Worm (Caenorhabditis elegans) whole organism, L3 larva: ENCODE results near the gene Y71H2AM.29.

Experiments used
- R02D3.7 ChIP-seq: fragments of 150-350 bp; optimal IDR thresholded peaks from 2 replicates; lab custom pipeline; 2014; ENCODE audit warnings: missing biosample characterization, missing genetic modification characterization
- ZK546.5 ChIP-seq: sonication (generic microtip); optimal IDR thresholded peaks from 2 replicates; lab custom pipeline; 2017; ENCODE audit warnings: missing biosample characterization, missing genetic modification characterization
- aly-2 ChIP-seq: fragments of 150-350 bp; optimal IDR thresholded peaks from 2 replicates; lab custom pipeline; 2014; ENCODE audit warnings: missing biosample characterization, missing genetic modification characterization
- ama-1 ChIP-seq: fragments of 150-350 bp; optimal IDR thresholded peaks from 2 replicates; lab custom pipeline; 2018
- ceh-16 ChIP-seq: sonication (generic microtip); optimal IDR thresholded peaks from 2 replicates; lab custom pipeline; 2017; ENCODE audit warnings: missing biosample characterization, missing genetic modification characterization
- ceh-28 ChIP-seq: fragments of 150-350 bp; optimal IDR thresholded peaks from 2 replicates; lab custom pipeline; 2014; ENCODE audit warnings: missing biosample characterization, missing genetic modification reagents, missing genetic modification characterization
- ceh-82 ChIP-seq: fragments of 150-350 bp; optimal IDR thresholded peaks from 2 replicates; lab custom pipeline; 2014; ENCODE audit warnings: missing biosample characterization, missing genetic modification characterization
- ceh-9 ChIP-seq: sonication (generic microtip); optimal IDR thresholded peaks from 2 replicates; lab custom pipeline; 2018; ENCODE audit warnings: missing biosample characterization, missing genetic modification characterization
- daf-12 ChIP-seq: fragments of 150-350 bp; optimal IDR thresholded peaks from 2 replicates; lab custom pipeline; 2014; ENCODE audit warnings: missing biosample characterization, missing genetic modification reagents, missing genetic modification characterization
- egl-27 ChIP-seq: sonication (generic microtip); optimal IDR thresholded peaks from 4 replicates; lab custom pipeline; 2017; ENCODE audit warnings: missing biosample characterization, missing genetic modification reagents, missing genetic modification characterization
- egl-5 ChIP-seq: fragments of 150-350 bp; optimal IDR thresholded peaks from 2 replicates; lab custom pipeline; 2017; ENCODE audit warnings: missing biosample characterization, missing genetic modification reagents, missing genetic modification characterization, inconsistent platforms
- elt-1 ChIP-seq: fragments of 150-350 bp; optimal IDR thresholded peaks from 2 replicates; lab custom pipeline; 2014; ENCODE audit warnings: missing biosample characterization, missing genetic modification characterization
- elt-2 ChIP-seq: sonication (generic microtip); optimal IDR thresholded peaks from 2 replicates; lab custom pipeline; 2016; ENCODE audit warnings: missing genetic modification reagents, mild to moderate bottlenecking, missing genetic modification characterization, missing compliant biosample characterization
- elt-3 ChIP-seq, 3 experiments: fragments of 150-350 bp in 1 of 3; sonication (generic microtip) in 2 of 3; optimal IDR thresholded peaks; 2 replicates in 2 of 3; 4 replicates in 1 of 3; lab custom pipeline; 2014 to 2017; ENCODE audit warnings: missing biosample characterization in 3 of 3, missing genetic modification characterization in 3 of 3
- fkh-10 ChIP-seq: sonication (generic microtip); optimal IDR thresholded peaks from 2 replicates; lab custom pipeline; 2017; ENCODE audit warnings: missing biosample characterization, missing genetic modification reagents, missing genetic modification characterization
- fkh-2 ChIP-seq: fragments of 150-350 bp; optimal IDR thresholded peaks from 2 replicates; lab custom pipeline; 2014; ENCODE audit warnings: missing biosample characterization, missing genetic modification reagents, missing genetic modification characterization
- fos-1 ChIP-seq: fragments of 150-350 bp; optimal IDR thresholded peaks from 2 replicates; lab custom pipeline; 2014; ENCODE audit warnings: missing biosample characterization, missing genetic modification characterization
- hmg-11 ChIP-seq: sonication (generic microtip); optimal IDR thresholded peaks from 2 replicates; lab custom pipeline; 2016; ENCODE audit warnings: missing genetic modification characterization, missing compliant biosample characterization
- lin-15B ChIP-seq: fragments of 150-350 bp; optimal IDR thresholded peaks from 2 replicates; lab custom pipeline; 2014; ENCODE audit warnings: missing biosample characterization, missing genetic modification characterization
- lin-39 ChIP-seq: fragments of 150-350 bp; optimal IDR thresholded peaks from 2 replicates; lab custom pipeline; 2018; ENCODE audit warnings: missing biosample characterization, missing genetic modification reagents, missing genetic modification characterization
- mdl-1 ChIP-seq: fragments of 150-350 bp; optimal IDR thresholded peaks from 2 replicates; lab custom pipeline; 2014; ENCODE audit warnings: missing biosample characterization, missing genetic modification characterization
- nfya-1 ChIP-seq: sonication (generic microtip); optimal IDR thresholded peaks from 2 replicates; lab custom pipeline; 2017; ENCODE audit warnings: missing genetic modification characterization, mild to moderate bottlenecking, missing compliant biosample characterization, antibody characterized with exemption, moderate library complexity; ENCODE audit not compliant: insufficient read depth
- nhr-11 ChIP-seq: fragments of 150-350 bp; optimal IDR thresholded peaks from 2 replicates; lab custom pipeline; 2014; ENCODE audit warnings: missing biosample characterization, missing genetic modification characterization
- nhr-12 ChIP-seq: fragments of 150-350 bp; optimal IDR thresholded peaks from 2 replicates; lab custom pipeline; 2014; ENCODE audit warnings: missing biosample characterization, missing genetic modification characterization
- nhr-23 ChIP-seq: fragments of 150-350 bp; optimal IDR thresholded peaks from 2 replicates; lab custom pipeline; 2014; ENCODE audit warnings: missing biosample characterization, missing genetic modification reagents, missing genetic modification characterization
- nhr-237 ChIP-seq: fragments of 150-350 bp; optimal IDR thresholded peaks from 2 replicates; lab custom pipeline; 2014; ENCODE audit warnings: missing biosample characterization, missing genetic modification characterization
- nhr-25 ChIP-seq: sonication (generic microtip); optimal IDR thresholded peaks from 2 replicates; lab custom pipeline; 2017; ENCODE audit warnings: missing biosample characterization, missing genetic modification characterization
- nhr-28 ChIP-seq: fragments of 150-350 bp; optimal IDR thresholded peaks from 2 replicates; lab custom pipeline; 2014; ENCODE audit warnings: missing biosample characterization, missing genetic modification characterization
- nhr-67 ChIP-seq: fragments of 150-350 bp; optimal IDR thresholded peaks from 2 replicates; lab custom pipeline; 2014; ENCODE audit warnings: missing biosample characterization, missing genetic modification characterization
- nhr-76 ChIP-seq: fragments of 150-350 bp; sonication (generic microtip); optimal IDR thresholded peaks from 5 replicates; lab custom pipeline; 2014; ENCODE audit warnings: missing biosample characterization, missing genetic modification characterization
- pha-4 ChIP-seq: fragments of 150-350 bp; optimal IDR thresholded peaks from 2 replicates; lab custom pipeline; 2014; ENCODE audit warnings: missing biosample characterization, missing genetic modification reagents, missing genetic modification characterization
- pqm-1 ChIP-seq: fragments of 150-350 bp; optimal IDR thresholded peaks from 2 replicates; lab custom pipeline; 2017; ENCODE audit warnings: missing biosample characterization, missing genetic modification characterization, inconsistent platforms
- sea-2 ChIP-seq: fragments of 150-350 bp; sonication (generic microtip); optimal IDR thresholded peaks from 4 replicates; lab custom pipeline; 2014; ENCODE audit warnings: missing biosample characterization, missing genetic modification reagents, missing genetic modification characterization
- skn-1 ChIP-seq: fragments of 150-350 bp; optimal IDR thresholded peaks from 2 replicates; lab custom pipeline; 2014; ENCODE audit warnings: missing biosample characterization, missing genetic modification characterization
- snpc-4 ChIP-seq: fragments of 150-350 bp; optimal IDR thresholded peaks from 2 replicates; lab custom pipeline; 2014; ENCODE audit warnings: missing biosample characterization, missing genetic modification characterization
- tbx-2 ChIP-seq: sonication (generic microtip); optimal IDR thresholded peaks from 2 replicates; lab custom pipeline; 2016; ENCODE audit warnings: mild to moderate bottlenecking, missing genetic modification characterization, missing compliant biosample characterization
- unc-39 ChIP-seq: sonication (generic microtip); optimal IDR thresholded peaks from 4 replicates; lab custom pipeline; 2017; ENCODE audit warnings: missing biosample characterization, missing genetic modification characterization
- unc-62 ChIP-seq: fragments of 150-350 bp; sonication (generic microtip); optimal IDR thresholded peaks from 4 replicates; lab custom pipeline; 2014; ENCODE audit warnings: missing biosample characterization, missing genetic modification reagents, missing genetic modification characterization
- zag-1 ChIP-seq: fragments of 150-350 bp; optimal IDR thresholded peaks from 2 replicates; lab custom pipeline; 2014; ENCODE audit warnings: missing biosample characterization, missing genetic modification characterization

The Y71H2AM.29 gene

DNA sequence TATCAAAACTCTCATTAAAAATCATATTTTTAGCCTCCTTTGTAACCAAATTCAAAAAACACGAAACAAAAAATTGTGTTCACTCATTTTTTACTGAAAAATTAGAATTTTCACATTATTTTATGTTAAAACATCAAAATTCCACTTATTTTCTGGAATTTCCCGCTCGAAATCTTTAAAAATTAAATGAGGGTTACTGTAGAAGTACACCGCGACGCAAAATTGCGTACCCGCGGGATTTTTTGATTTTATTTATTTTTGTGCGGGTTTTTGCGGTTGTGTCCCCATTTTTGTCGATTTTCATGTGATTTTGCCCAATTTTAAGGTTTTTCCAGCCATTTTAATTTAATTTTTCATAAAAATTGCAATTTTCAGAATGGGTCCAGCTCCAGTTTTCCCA lies 25.8 kb downstream of the Y71H2AM.29 start:
- TF ChIP-seq nhr-76 (no peak), egl-27 (no peak), nhr-237 (no peak), nhr-12 (tag; lab: Kevin White, UChicago) (no peak), lin-15B (tag; lab: Kevin White, UChicago) (no peak), zag-1 (tag; lab: Kevin White, UChicago) (no peak)

DNA sequence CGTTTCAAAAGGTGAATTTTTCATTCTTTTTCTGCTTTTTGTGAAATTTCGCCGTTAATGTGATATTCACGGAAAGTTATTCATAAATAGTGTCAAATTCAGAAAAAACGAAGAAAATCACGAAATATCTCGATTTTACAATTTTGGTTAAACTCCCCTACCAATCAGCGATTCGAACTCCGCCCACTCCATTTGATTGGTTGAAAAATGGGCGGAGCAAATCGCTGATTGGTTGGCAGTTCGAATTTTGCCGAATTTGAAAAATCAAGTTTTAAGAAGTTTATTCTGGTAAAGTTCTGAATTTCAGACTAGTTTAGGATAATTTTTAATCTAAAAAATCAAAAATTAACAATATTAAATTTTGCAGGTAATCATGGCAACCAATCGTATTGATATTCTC lies 32.1 kb downstream of the Y71H2AM.29 start:
- no peak for TF ChIP-seq nhr-28
- TF ChIP-seq snpc-4 (tag; lab: Kevin White, UChicago), result no peak
- TF ChIP-seq unc-62, result no peak
- no peak for TF ChIP-seq nhr-25
- no peak for TF ChIP-seq elt-2
- peak; percentile 93 for TF ChIP-seq nfya-1 (tag; lab: Kevin White, UChicago)

DNA sequence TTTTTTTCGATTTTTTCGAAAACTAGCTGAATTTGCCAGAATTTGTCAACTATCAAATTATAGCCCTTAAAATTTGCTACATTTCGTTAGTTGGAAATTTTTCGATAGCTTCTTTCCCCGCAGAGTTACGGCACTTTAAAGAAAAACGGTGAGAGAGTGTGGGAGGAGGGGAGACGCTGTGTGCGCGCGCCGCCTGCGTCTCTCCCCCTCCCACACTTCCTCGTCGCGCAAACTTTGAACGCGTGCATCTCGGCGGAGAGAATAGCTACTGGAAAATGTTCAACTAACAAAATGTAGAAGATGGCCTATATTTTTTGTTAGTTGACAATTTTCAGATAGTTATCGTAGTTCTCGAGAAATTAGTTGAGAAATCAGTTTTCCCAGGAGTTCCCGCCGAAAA lies 34.0 kb downstream of the Y71H2AM.29 start:
- TF ChIP-seq ZK546.5 (tag; lab: Kevin White, UChicago) (no peak), R02D3.7 (tag; lab: Kevin White, UChicago) (no peak), lin-39 (tag; lab: Kevin White, UChicago) (no peak), nhr-25 (no peak), fos-1 (tag; lab: Kevin White, UChicago) (no peak), nhr-12 (tag; lab: Kevin White, UChicago) (no peak), daf-12 (no peak), nhr-28 (no peak), aly-2 (tag; lab: Kevin White, UChicago) (no peak), elt-3 (tag; optimal IDR thresholded peaks at IDR 0.05; lab: Kevin White, UChicago) (no peak), ceh-16 (no peak), tbx-2 (tag; lab: Kevin White, UChicago) (no peak), elt-1 (tag; lab: Kevin White, UChicago) (no peak), mdl-1 (tag; lab: Kevin White, UChicago) (no peak), fkh-10 (GFP tag; lab: Kevin White, UChicago) (no peak), unc-62 (no peak), ceh-28 (tag; lab: Kevin White, UChicago) (no peak), unc-39 (tag; lab: Kevin White, UChicago) (no peak), nhr-237 (no peak)
- TF ChIP-seq, all 47 proteins: peak for 0

DNA sequence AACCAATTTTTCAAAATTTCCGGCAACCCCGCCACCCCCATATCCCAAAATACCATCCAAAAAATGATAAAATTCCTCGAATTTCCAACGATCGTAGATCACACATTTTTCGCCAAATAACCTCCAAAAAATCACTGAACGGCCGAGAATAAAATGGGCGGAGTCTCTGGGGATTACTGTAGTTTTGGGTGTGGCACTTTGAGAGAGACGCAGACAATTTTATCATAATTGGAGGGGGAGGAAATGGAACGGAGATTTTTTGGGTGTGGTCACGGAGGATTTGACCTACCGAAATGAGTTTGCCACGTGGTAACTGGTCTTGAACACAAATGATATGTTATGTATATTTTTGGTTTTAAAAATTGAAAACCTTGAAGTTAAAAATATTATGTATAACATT lies 35.8 kb downstream of the Y71H2AM.29 start:
- no peak for TF ChIP-seq nhr-76
- no peak for TF ChIP-seq nhr-28
- TF ChIP-seq nfya-1 (tag; lab: Kevin White, UChicago), result peak; percentile 56
- TF ChIP-seq ama-1 (lab: Kevin White, UChicago), result no peak
- no peak for TF ChIP-seq daf-12
- no peak for TF ChIP-seq ceh-82
- TF ChIP-seq, all 47 proteins: peak for 1

DNA sequence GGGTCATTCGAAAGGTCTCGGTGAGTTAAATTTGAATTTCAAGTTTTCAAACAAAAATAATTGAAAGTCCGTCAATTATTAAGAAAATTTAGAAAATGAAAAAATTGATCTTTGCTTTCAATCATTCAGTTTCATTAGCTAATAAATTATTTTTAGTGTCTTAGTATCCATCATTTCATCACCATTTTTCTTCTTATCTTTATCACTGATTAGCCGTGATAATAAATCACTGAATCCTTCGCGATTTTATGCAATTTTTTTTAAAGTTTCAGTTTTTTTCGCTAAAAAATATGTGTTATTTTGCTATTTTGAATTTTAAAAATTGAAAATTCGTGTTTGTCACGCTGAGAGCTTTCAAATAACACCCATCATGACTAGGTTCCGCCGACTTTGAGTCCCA lies 36.5 kb downstream of the Y71H2AM.29 start:
- no peak for TF ChIP-seq nhr-11
- peak; percentile 21 for TF ChIP-seq nhr-23 (tag; lab: Kevin White, UChicago)
- no peak for TF ChIP-seq aly-2 (tag; lab: Kevin White, UChicago)
- peak in 1 of 3 experiments; percentile 16 for TF ChIP-seq elt-3 (tag; optimal IDR thresholded peaks at IDR 0.05; lab: Kevin White, UChicago)

DNA sequence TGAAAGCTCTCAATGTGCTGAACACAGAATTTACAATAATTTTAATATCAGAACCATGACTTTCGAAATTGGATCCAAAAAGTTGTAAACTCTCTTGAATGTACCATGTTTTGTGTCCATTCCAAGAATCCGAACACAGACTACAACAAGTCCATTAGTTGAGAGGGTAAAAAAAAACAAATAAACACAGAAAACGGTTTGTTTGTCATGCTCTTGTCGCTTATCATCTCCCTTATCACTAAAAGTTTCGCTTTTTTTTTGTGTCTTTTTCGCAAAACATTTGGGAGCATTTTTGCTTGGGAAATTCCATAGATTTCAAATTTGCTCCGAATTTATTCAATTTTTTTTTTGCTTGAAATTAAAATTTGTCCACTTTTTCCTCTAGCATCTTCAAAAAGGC lies 36.9 kb downstream of the Y71H2AM.29 start:
- TF ChIP-seq nhr-67 (no peak), hmg-11 (tag; lab: Kevin White, UChicago) (no peak), ceh-9 (no peak), egl-5 (tag; lab: Kevin White, UChicago) (no peak), ceh-16 (no peak), fkh-2 (no peak), mdl-1 (tag; lab: Kevin White, UChicago) (no peak), zag-1 (tag; lab: Kevin White, UChicago) (no peak), sea-2 (GFP tag; lab: Kevin White, UChicago) (no peak), pha-4 (peak; percentile 67), skn-1 (peak; percentile 27), fkh-10 (GFP tag; lab: Kevin White, UChicago) (no peak), pqm-1 (tag; lab: Kevin White, UChicago) (peak; percentile 49), elt-2 (peak; percentile 69)
